Fruit fly (Drosophila melanogaster): Measurements from ENCODE around the gene Nrg.

Gene Nrg

DNA sequence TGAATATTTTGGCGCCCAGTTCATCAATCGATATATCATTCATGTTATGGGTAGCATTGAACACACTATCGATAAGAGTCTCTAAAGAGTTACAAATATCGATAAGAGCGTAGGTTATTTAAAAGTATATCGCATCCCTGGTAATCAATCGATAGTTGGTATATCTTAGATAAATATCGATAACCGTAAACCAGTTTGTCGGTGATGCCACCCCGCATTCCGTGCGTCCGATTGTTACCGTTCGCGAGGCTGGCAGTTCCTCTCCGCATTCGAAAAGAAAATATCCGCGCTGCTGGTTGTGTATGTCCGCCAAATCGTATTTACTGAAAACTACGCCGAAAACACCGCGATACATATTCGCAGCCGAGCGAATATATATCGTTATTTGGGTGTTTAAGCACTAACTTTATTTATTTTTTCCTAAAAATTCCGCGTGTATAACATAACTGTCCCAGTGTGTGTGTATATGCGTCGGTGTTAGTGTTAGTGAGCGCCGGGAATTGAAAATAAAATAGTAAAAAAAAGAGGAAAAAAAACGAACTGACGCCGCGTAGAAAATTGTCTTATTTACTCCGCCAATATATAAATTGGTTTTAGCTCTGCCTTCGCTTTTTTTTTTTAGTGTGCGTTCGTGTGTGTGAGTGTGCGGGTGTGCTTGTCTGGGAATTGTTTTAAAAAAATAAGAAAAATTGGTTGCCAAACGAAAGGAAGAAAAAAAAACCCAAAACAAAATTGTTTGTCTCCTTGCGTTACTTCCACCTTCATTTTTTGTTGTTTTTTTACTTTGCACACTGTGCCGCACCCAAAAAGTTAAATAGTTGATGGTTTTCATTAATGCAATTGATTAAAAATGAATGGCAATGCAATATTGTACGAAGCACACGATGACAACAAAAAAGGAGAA lies at the start of gene Nrg (continued):
- peak; percentile 99 for TF ChIP-seq tna (GFP tag; IDR thresholded peaks at IDR 0.05; ENCODE audit: partially characterized antibody)
- TF ChIP-seq HHEX (GFP tag; optimal IDR thresholded peaks at IDR 0.05) = no peak
- peak; percentile 46 for TF ChIP-seq ash1 (GFP tag; optimal IDR thresholded peaks at IDR 0.05)
- no peak for TF ChIP-seq jigr1 (GFP tag; IDR thresholded peaks at IDR 0.05)
- TF ChIP-seq CG17568 (GFP tag; optimal IDR thresholded peaks at IDR 0.05) = peak; percentile 18
- TF ChIP-seq Mrtf (GFP tag; IDR thresholded peaks at IDR 0.05) = no peak
- TF ChIP-seq ac (GFP tag; optimal IDR thresholded peaks at IDR 0.05) = no peak
- TF ChIP-seq CG7271 (tag; optimal IDR thresholded peaks at IDR 0.05) = no peak
- no peak for TF ChIP-seq CG12155 (GFP tag; optimal IDR thresholded peaks at IDR 0.05)
- TF ChIP-seq Oaz (GFP tag; IDR thresholded peaks at IDR 0.05) = no peak
- no peak for TF ChIP-seq E2f1 (GFP tag; IDR thresholded peaks at IDR 0.05)
- TF ChIP-seq CG6272 (GFP tag; IDR thresholded peaks at IDR 0.05) = no peak
- peak; percentile 47 for TF ChIP-seq pfk (GFP tag; optimal IDR thresholded peaks at IDR 0.05)
- peak; percentile 99 for TF ChIP-seq HLH4C (GFP tag; IDR thresholded peaks at IDR 0.05; ENCODE audit: partially characterized antibody)
- peak; percentile 81 for TF ChIP-seq CG14710 (tag; optimal IDR thresholded peaks at IDR 0.05)
- peak; percentile 60 for TF ChIP-seq nmo (GFP tag; optimal IDR thresholded peaks at IDR 0.05)
- TF ChIP-seq wdn (GFP tag; IDR thresholded peaks at IDR 0.05) = no peak
- no peak for TF ChIP-seq CG10654 (GFP tag; optimal IDR thresholded peaks at IDR 0.05)
- TF ChIP-seq CG13894 (tag; optimal IDR thresholded peaks at IDR 0.05) = peak; percentile 61
- peak; percentile 75 for TF ChIP-seq CG3847 (GFP tag; IDR thresholded peaks at IDR 0.05)
- peak; percentile 93 for TF ChIP-seq Sry-δ (GFP tag; optimal IDR thresholded peaks at IDR 0.05)
- peak; percentile 22 for TF ChIP-seq CG17359 (tag; optimal IDR thresholded peaks at IDR 0.05)
- TF ChIP-seq CG31441 (GFP tag; IDR thresholded peaks at IDR 0.05) = 0 out of 2 replicates have a peak, but pooled peaks have one; percentile 41
- TF ChIP-seq stc (GFP tag; IDR thresholded peaks at IDR 0.05) = no peak
- no peak for TF ChIP-seq lmd (GFP tag; IDR thresholded peaks at IDR 0.05)
- no peak for TF ChIP-seq jumu (GFP tag; optimal IDR thresholded peaks at IDR 0.05)
- TF ChIP-seq bsh (GFP tag; optimal IDR thresholded peaks at IDR 0.05) = no peak
- TF ChIP-seq row (GFP tag; IDR thresholded peaks at IDR 0.05) = peak; percentile 50
- TF ChIP-seq CG8765 (GFP tag; IDR thresholded peaks at IDR 0.05) = no peak
- TF ChIP-seq H2.0 (GFP tag; IDR thresholded peaks at IDR 0.05) = no peak
- TF ChIP-seq caup (GFP tag; optimal IDR thresholded peaks at IDR 0.05; ENCODE audit: severe bottlenecking) = peak; percentile 69
- peak; percentile 10 for TF ChIP-seq maf-S (GFP tag; optimal IDR thresholded peaks at IDR 0.05)
- peak; percentile 58 for TF ChIP-seq MTF-1 (GFP tag; optimal IDR thresholded peaks at IDR 0.05; ENCODE audit: borderline replicate concordance)
- TF ChIP-seq nau (GFP tag; optimal IDR thresholded peaks at IDR 0.05) = peak; percentile 22
- no peak for TF ChIP-seq Camta (GFP tag; optimal IDR thresholded peaks at IDR 0.05)
- peak; percentile 24 for TF ChIP-seq CG6813 (GFP tag; optimal IDR thresholded peaks at IDR 0.05)
- TF ChIP-seq Optix (GFP tag; IDR thresholded peaks at IDR 0.05) = no peak
- no peak for TF ChIP-seq CG16863 (GFP tag; optimal IDR thresholded peaks at IDR 0.05)
- TF ChIP-seq CG3995 (GFP tag; optimal IDR thresholded peaks at IDR 0.05) = peak; percentile 78
- no peak for TF ChIP-seq Elba2 (GFP tag; optimal IDR thresholded peaks at IDR 0.05)
- TF ChIP-seq wor (GFP tag; IDR thresholded peaks at IDR 0.05) = no peak
- TF ChIP-seq CG5180 (GFP tag; optimal IDR thresholded peaks at IDR 0.05) = no peak
- TF ChIP-seq ab (GFP tag; optimal IDR thresholded peaks at IDR 0.05) = no peak
- no peak for TF ChIP-seq pita (GFP tag; optimal IDR thresholded peaks at IDR 0.05)
- TF ChIP-seq her (GFP tag; optimal IDR thresholded peaks at IDR 0.05) = peak; percentile 7
- TF ChIP-seq sisA (GFP tag; IDR thresholded peaks at IDR 0.05) = no peak
- no peak for TF ChIP-seq Ada2b (GFP tag; IDR thresholded peaks at IDR 0.05)
- no peak for TF ChIP-seq bab2 (GFP tag; optimal IDR thresholded peaks at IDR 0.05)
- TF ChIP-seq CG7357 (GFP tag; IDR thresholded peaks at IDR 0.05) = no peak
